Worm (Caenorhabditis elegans) whole organism, early embryonic: ENCODE data around the gene K10H10.5.

Experiments used
- ceh-36 ChIP-seq: sonication (generic microtip); optimal IDR thresholded peaks from 2 replicates; lab custom pipeline; 2016; ENCODE audit warnings: missing genetic modification characterization, inconsistent platforms, missing compliant biosample characterization
- pes-1 ChIP-seq: fragments of 200-800 bp; sonication (Bioruptor generic); IDR thresholded peaks from 2 replicates; pipeline ENCODE4 v1.3.6; 2022; ENCODE audit warnings: missing genetic modification reagents, missing genetic modification characterization, missing compliant biosample characterization

DNA sequence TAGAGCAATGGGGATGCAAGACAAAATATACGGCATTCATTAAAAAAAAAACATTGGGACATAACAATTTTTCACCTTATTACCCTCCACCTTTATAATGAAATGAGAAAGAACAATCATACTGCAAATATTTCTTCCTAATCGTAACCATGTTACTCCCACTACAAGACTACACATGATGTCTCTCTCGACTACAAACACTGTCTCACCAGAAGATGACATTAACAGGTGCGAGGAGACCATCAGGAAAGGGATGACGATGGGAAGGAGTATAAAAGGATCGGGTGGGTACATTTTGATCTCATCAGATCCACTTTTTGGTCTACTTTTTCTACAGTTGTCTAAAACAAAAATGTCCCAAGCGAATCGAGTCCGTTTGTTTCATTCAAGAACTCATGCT is 3.7 kb upstream of the K10H10.5 start, which contains the start of gene dhs-8:
- TF ChIP-seq ceh-36 (tag; lab: Kevin White, UChicago): no peak
- TF ChIP-seq pes-1 (GFP tag; lab: Robert Waterston, UW): no peak
